Fruit fly (Drosophila melanogaster) S2 (cell line): ENCODE data around the gene mahe.

ENCODE experiments used
- CG8478 ChIP-seq: fragments of >200 bp; optimal IDR thresholded peaks from 2 replicates; lab custom pipeline; 2018
- CTCF ChIP-seq, 2 experiments: fragments of >200 bp; optimal IDR thresholded peaks; 2 replicates each; lab custom pipeline; 2018

DNA sequence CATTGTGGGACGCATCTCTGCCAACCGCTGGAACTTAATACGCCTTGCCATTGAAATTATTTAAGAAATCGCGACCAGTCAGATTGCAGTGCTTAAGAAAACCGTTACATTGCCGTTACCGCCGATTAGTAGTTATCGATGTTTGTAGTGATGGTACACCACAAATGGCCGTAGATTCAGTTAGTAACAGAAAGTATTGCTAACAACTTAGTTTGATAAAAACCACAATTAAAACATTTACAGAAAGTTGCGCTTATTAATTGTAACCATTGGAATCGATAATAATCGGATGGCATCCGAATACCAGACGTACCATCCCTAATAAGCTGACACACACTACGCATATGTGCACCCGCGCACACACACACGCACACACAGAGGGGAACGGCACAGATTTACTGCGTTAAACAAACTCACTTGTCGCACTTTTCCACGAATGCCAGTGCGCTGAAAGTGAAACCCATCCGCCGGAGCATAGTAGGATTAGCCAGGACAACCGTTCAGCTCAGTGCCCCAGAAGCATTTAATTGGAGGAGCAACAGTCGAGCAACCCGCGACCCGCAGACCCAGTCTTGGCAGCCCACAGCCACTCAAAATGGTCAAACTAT, 11.0 kb downstream of the mahe start, which contains the start of the genes hdm and Ykt6:
- TF ChIP-seq CG8478 (lab: Kevin White, UChicago) (no peak), CTCF (optimal IDR thresholded peaks at IDR 0.05; lab: Kevin White, UChicago) (peak in 1 of 2 experiments; percentile 2)
